Worm (Caenorhabditis elegans): ENCODE data around the gene Y105C5B.9.

ce11 chrIV:15906059-15906632, 24.2 kb upstream of the Y105C5B.9 start, which contains the start of gene srv-15:
- no peak for TF ChIP-seq nhr-84 (tag; optimal IDR thresholded peaks at IDR 0.05)
- TF ChIP-seq ces-1 (GFP tag; optimal IDR thresholded peaks at IDR 0.05) = no peak
- TF ChIP-seq elt-2 (tag; optimal IDR thresholded peaks at IDR 0.05) = no peak
- TF ChIP-seq nhr-11 (tag; optimal IDR thresholded peaks at IDR 0.05) = no peak
